Worm (Caenorhabditis elegans) whole organism, late embryonic: ENCODE measurements around the gene htz-1.
A peak's percentile ranks its signal among the peaks of the same experiment; 100 is the strongest.

Experiments used
- C38D4.7 ChIP-seq: fragments of 200-800 bp; sonication (Bioruptor generic); optimal IDR thresholded peaks from 2 replicates; lab custom pipeline; 2018; ENCODE audit warnings: mild to moderate bottlenecking, missing genetic modification characterization, moderate library complexity, missing compliant biosample characterization
- F13H6.1 ChIP-seq: sonication (generic microtip); optimal IDR thresholded peaks from 2 replicates; lab custom pipeline; 2016; ENCODE audit warnings: missing genetic modification characterization, missing compliant biosample characterization
- K02D7.2 ChIP-seq: sonication (generic microtip); optimal IDR thresholded peaks from 2 replicates; lab custom pipeline; 2017; ENCODE audit warnings: mild to moderate bottlenecking, missing genetic modification characterization, missing compliant biosample characterization
- K09A11.1 ChIP-seq: sonication (generic microtip); optimal IDR thresholded peaks from 2 replicates; lab custom pipeline; 2017; ENCODE audit warnings: antibody characterized with exemption, mild to moderate bottlenecking, missing genetic modification characterization, missing compliant biosample characterization; ENCODE audit not compliant: insufficient read depth
- T23F11.4 ChIP-seq: fragments of 200-800 bp; sonication (Bioruptor generic); optimal IDR thresholded peaks from 2 replicates; lab custom pipeline; 2018; ENCODE audit warnings: mild to moderate bottlenecking, missing genetic modification characterization, missing compliant biosample characterization
- Y22D7AL.16 ChIP-seq: sonication (generic microtip); optimal IDR thresholded peaks from 2 replicates; lab custom pipeline; 2016; ENCODE audit warnings: missing genetic modification characterization, missing compliant biosample characterization
- ahr-1 ChIP-seq: sonication (generic microtip); optimal IDR thresholded peaks from 2 replicates; lab custom pipeline; 2016; ENCODE audit warnings: missing genetic modification characterization, missing compliant biosample characterization
- ama-1 ChIP-seq: fragments of 150-350 bp; optimal IDR thresholded peaks from 2 replicates; lab custom pipeline; 2014
- ceh-14 ChIP-seq: sonication (generic microtip); optimal IDR thresholded peaks from 2 replicates; lab custom pipeline; 2016; ENCODE audit warnings: missing genotype, missing genetic modification characterization, missing compliant biosample characterization
- ceh-18 ChIP-seq: sonication (generic microtip); optimal IDR thresholded peaks from 2 replicates; lab custom pipeline; 2016; ENCODE audit warnings: missing genetic modification characterization, missing compliant biosample characterization
- ceh-19 ChIP-seq: fragments of 200-800 bp; sonication (Bioruptor generic); optimal IDR thresholded peaks from 2 replicates; lab custom pipeline; 2018; ENCODE audit warnings: mild to moderate bottlenecking, missing genetic modification characterization, missing compliant biosample characterization
- ceh-2 ChIP-seq: sonication (generic microtip); optimal IDR thresholded peaks from 2 replicates; lab custom pipeline; 2016; ENCODE audit warnings: missing genotype, missing genetic modification characterization, missing compliant biosample characterization
- ceh-22 ChIP-seq: sonication (generic microtip); optimal IDR thresholded peaks from 2 replicates; lab custom pipeline; 2017; ENCODE audit warnings: missing biosample characterization, missing genetic modification characterization
- ceh-24 ChIP-seq: sonication (generic microtip); optimal IDR thresholded peaks from 2 replicates; lab custom pipeline; 2016; ENCODE audit warnings: mild to moderate bottlenecking, missing genetic modification characterization, missing compliant biosample characterization
- ceh-30 ChIP-seq: fragments of 150-350 bp; optimal IDR thresholded peaks from 2 replicates; lab custom pipeline; 2014; ENCODE audit warnings: missing biosample characterization, missing genetic modification characterization
- ceh-31 ChIP-seq: sonication (generic microtip); optimal IDR thresholded peaks from 2 replicates; lab custom pipeline; 2016; ENCODE audit warnings: missing genetic modification characterization, missing compliant biosample characterization
- ceh-45 ChIP-seq: fragments of 200-800 bp; sonication (Bioruptor generic); IDR thresholded peaks from 2 replicates; pipeline ENCODE4 v1.3.6; 2022; ENCODE audit warnings: missing genetic modification reagents, missing genetic modification characterization, missing compliant biosample characterization
- ceh-6 ChIP-seq: fragments of 200-800 bp; sonication (Bioruptor generic); optimal IDR thresholded peaks from 2 replicates; lab custom pipeline; 2018; ENCODE audit warnings: mild to moderate bottlenecking, missing genetic modification characterization, missing compliant biosample characterization
- dve-1 ChIP-seq: sonication (generic microtip); optimal IDR thresholded peaks from 2 replicates; lab custom pipeline; 2017; ENCODE audit warnings: antibody characterized with exemption, mild to moderate bottlenecking, missing genetic modification characterization, missing compliant biosample characterization
- elt-2 ChIP-seq: sonication (generic microtip); optimal IDR thresholded peaks from 2 replicates; lab custom pipeline; 2016; ENCODE audit warnings: missing genetic modification reagents, missing genetic modification characterization, missing compliant biosample characterization
- elt-4 ChIP-seq: sonication (generic microtip); optimal IDR thresholded peaks from 2 replicates; lab custom pipeline; 2016; ENCODE audit warnings: missing genetic modification characterization, missing compliant biosample characterization
- ets-4 ChIP-seq: sonication (generic microtip); optimal IDR thresholded peaks from 2 replicates; lab custom pipeline; 2016; ENCODE audit warnings: missing genetic modification characterization, missing compliant biosample characterization
- eyg-1 ChIP-seq: sonication (generic microtip); optimal IDR thresholded peaks from 2 replicates; lab custom pipeline; 2016; ENCODE audit warnings: missing genotype, missing genetic modification characterization, missing compliant biosample characterization
- fax-1 ChIP-seq: sonication (generic microtip); optimal IDR thresholded peaks from 2 replicates; lab custom pipeline; 2016; ENCODE audit warnings: missing genotype, missing genetic modification characterization, missing compliant biosample characterization
- fkh-10 ChIP-seq: fragments of 150-350 bp; optimal IDR thresholded peaks from 2 replicates; lab custom pipeline; 2014; ENCODE audit warnings: missing biosample characterization, missing genetic modification reagents, missing genetic modification characterization
- fkh-6 ChIP-seq: sonication (generic microtip); optimal IDR thresholded peaks from 2 replicates; lab custom pipeline; 2016; ENCODE audit warnings: missing genetic modification characterization, missing compliant biosample characterization
- hlh-13 ChIP-seq: fragments of 200-800 bp; sonication (Bioruptor generic); optimal IDR thresholded peaks from 2 replicates; lab custom pipeline; 2018; ENCODE audit warnings: mild to moderate bottlenecking, missing genetic modification characterization, missing compliant biosample characterization
- hlh-15 ChIP-seq: sonication (generic microtip); optimal IDR thresholded peaks from 2 replicates; lab custom pipeline; 2016; ENCODE audit warnings: missing genetic modification characterization, missing compliant biosample characterization
- hlh-30 ChIP-seq: sonication (generic microtip); optimal IDR thresholded peaks from 2 replicates; lab custom pipeline; 2017; ENCODE audit warnings: antibody characterized with exemption, missing genetic modification characterization, missing compliant biosample characterization; ENCODE audit not compliant: insufficient read depth
- hlh-6 ChIP-seq: sonication (generic microtip); optimal IDR thresholded peaks from 2 replicates; lab custom pipeline; 2016; ENCODE audit warnings: missing genotype, missing genetic modification characterization, missing compliant biosample characterization
- hlh-8 ChIP-seq: sonication (generic microtip); optimal IDR thresholded peaks from 2 replicates; lab custom pipeline; 2016; ENCODE audit warnings: missing genotype, missing genetic modification characterization, missing compliant biosample characterization
- lim-6 ChIP-seq: sonication (generic microtip); optimal IDR thresholded peaks from 2 replicates; lab custom pipeline; 2016; ENCODE audit warnings: missing genetic modification characterization, missing compliant biosample characterization
- lin-11 ChIP-seq: fragments of 200-800 bp; sonication (Bioruptor generic); optimal IDR thresholded peaks from 2 replicates; lab custom pipeline; 2018; ENCODE audit warnings: mild to moderate bottlenecking, missing genetic modification characterization, missing compliant biosample characterization
- madf-2 ChIP-seq: sonication (generic microtip); optimal IDR thresholded peaks from 2 replicates; lab custom pipeline; 2017; ENCODE audit warnings: missing genetic modification characterization, missing compliant biosample characterization
- nfya-1 ChIP-seq: sonication (generic microtip); optimal IDR thresholded peaks from 2 replicates; lab custom pipeline; 2017; ENCODE audit warnings: missing genetic modification characterization, mild to moderate bottlenecking, missing compliant biosample characterization, antibody characterized with exemption, moderate library complexity
- nhr-11 ChIP-seq: fragments of 150-350 bp; optimal IDR thresholded peaks from 2 replicates; lab custom pipeline; 2014; ENCODE audit warnings: missing biosample characterization, missing genetic modification characterization
- odd-2 ChIP-seq: sonication (generic microtip); optimal IDR thresholded peaks from 2 replicates; lab custom pipeline; 2017; ENCODE audit warnings: antibody characterized with exemption, mild to moderate bottlenecking, missing genetic modification characterization, missing compliant biosample characterization
- pag-3 ChIP-seq: sonication (generic microtip); optimal IDR thresholded peaks from 2 replicates; lab custom pipeline; 2016; ENCODE audit warnings: missing compliant biosample characterization, missing genetic modification characterization, borderline replicate concordance
- pat-9 ChIP-seq: fragments of 200-800 bp; sonication (Bioruptor generic); optimal IDR thresholded peaks from 2 replicates; lab custom pipeline; 2018; ENCODE audit warnings: mild to moderate bottlenecking, missing genetic modification characterization, moderate library complexity, missing compliant biosample characterization
- pha-4 ChIP-seq: fragments of 150-350 bp; optimal IDR thresholded peaks from 2 replicates; lab custom pipeline; 2018; ENCODE audit warnings: missing biosample characterization, missing genetic modification reagents, missing genetic modification characterization
- pqm-1 ChIP-seq: sonication (generic microtip); optimal IDR thresholded peaks from 2 replicates; lab custom pipeline; 2016; ENCODE audit warnings: missing genetic modification characterization, missing compliant biosample characterization
- ref-2 ChIP-seq: sonication (generic microtip); optimal IDR thresholded peaks from 2 replicates; lab custom pipeline; 2016; ENCODE audit warnings: missing genetic modification characterization, missing compliant biosample characterization
- rnt-1 ChIP-seq: sonication (generic microtip); optimal IDR thresholded peaks from 2 replicates; lab custom pipeline; 2016; ENCODE audit warnings: missing genetic modification characterization, missing compliant biosample characterization
- sdc-2 ChIP-seq: sonication (generic microtip); optimal IDR thresholded peaks from 2 replicates; lab custom pipeline; 2016; ENCODE audit warnings: missing genotype, missing genetic modification characterization, missing compliant biosample characterization
- sox-2 ChIP-seq: fragments of 200-800 bp; sonication (Bioruptor generic); IDR thresholded peaks from 2 replicates; pipeline ENCODE4 v1.3.6; 2022; ENCODE audit warnings: missing genetic modification reagents, missing genetic modification characterization, missing compliant biosample characterization
- sox-4 ChIP-seq: sonication (generic microtip); optimal IDR thresholded peaks from 2 replicates; lab custom pipeline; 2017; ENCODE audit warnings: mild to moderate bottlenecking, missing genetic modification characterization, inconsistent platforms, missing compliant biosample characterization
- tbx-2 ChIP-seq: sonication (generic microtip); optimal IDR thresholded peaks from 2 replicates; lab custom pipeline; 2016; ENCODE audit warnings: missing genetic modification characterization, missing compliant biosample characterization
- tbx-7 ChIP-seq: sonication (generic microtip); optimal IDR thresholded peaks from 2 replicates; lab custom pipeline; 2016; ENCODE audit warnings: missing genotype, missing genetic modification characterization, missing compliant biosample characterization
- ttx-3 ChIP-seq: sonication (generic microtip); optimal IDR thresholded peaks from 2 replicates; lab custom pipeline; 2016; ENCODE audit warnings: missing genetic modification reagents, missing genetic modification characterization, missing compliant biosample characterization
- unc-42 ChIP-seq: sonication (generic microtip); optimal IDR thresholded peaks from 2 replicates; lab custom pipeline; 2016; ENCODE audit warnings: missing genotype, missing genetic modification characterization, missing compliant biosample characterization
- unc-86 ChIP-seq: sonication (generic microtip); optimal IDR thresholded peaks from 2 replicates; lab custom pipeline; 2016; ENCODE audit warnings: missing genetic modification characterization, missing compliant biosample characterization
- zip-5 ChIP-seq: sonication (generic microtip); optimal IDR thresholded peaks from 2 replicates; lab custom pipeline; 2016; ENCODE audit warnings: missing genetic modification characterization, missing compliant biosample characterization

Gene htz-1

DNA sequence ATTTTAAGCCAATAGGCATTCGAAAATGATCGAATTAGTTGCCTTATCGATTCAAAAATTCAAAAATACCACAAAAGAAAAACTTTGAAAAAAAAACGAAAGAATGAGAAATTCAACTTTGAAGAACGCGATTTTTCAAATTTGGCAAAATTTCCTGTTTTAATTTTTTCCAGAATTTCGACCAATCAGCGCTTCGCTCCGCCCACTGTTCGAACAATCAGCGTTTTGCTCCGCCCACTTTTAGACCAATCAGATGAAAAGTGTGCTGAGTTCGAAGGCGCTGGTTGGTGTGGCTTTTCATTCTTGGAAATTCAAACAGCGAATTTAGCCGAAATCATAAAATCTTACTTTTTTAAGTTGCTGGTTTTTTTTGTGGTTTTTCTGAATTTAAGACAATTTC, 48.4 kb upstream of the htz-1 start:
- TF ChIP-seq fax-1, result no peak
- TF ChIP-seq ceh-24 (tag; lab: Kevin White, UChicago), result no peak
- TF ChIP-seq F13H6.1 (tag; lab: Kevin White, UChicago), result no peak
- TF ChIP-seq nfya-1 (tag; lab: Kevin White, UChicago), result peak; percentile 85

DNA sequence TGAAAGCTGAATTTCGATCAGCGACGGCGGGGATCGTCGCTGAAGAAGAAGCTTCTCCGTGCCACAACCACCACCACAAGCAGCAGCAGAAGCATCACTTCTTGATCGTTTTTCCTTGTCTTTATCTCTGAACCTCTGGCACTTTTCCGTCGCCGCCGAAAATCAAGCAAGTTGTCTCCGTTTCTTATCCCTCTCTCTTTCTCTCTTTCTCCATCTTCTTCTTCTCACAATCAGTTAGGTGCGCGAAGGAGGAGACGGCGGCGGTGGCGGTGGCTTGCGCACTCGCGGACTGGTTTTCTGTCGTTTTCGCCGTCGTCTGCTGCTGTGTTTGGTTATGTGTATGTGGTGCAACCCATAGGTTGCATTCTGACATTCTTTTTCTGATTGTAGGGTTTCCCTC, 47.6 kb upstream of the htz-1 start:
- TF ChIP-seq F13H6.1 (tag; lab: Kevin White, UChicago) (peak; percentile 15), lim-6 (no peak), hlh-8 (tag; lab: Kevin White, UChicago) (no peak), ama-1 (lab: Kevin White, UChicago) (no peak), madf-2 (no peak), sox-4 (tag; lab: Kevin White, UChicago) (no peak), hlh-15 (tag; lab: Kevin White, UChicago) (no peak), fkh-6 (tag; lab: Kevin White, UChicago) (no peak), C38D4.7 (GFP tag; lab: Kevin White, UChicago) (no peak), pat-9 (tag; lab: Kevin White, UChicago) (no peak), unc-42 (no peak), ttx-3 (tag; lab: Kevin White, UChicago) (no peak), Y22D7AL.16 (tag; lab: Kevin White, UChicago) (no peak), tbx-2 (tag; lab: Kevin White, UChicago) (no peak), elt-4 (tag; lab: Kevin White, UChicago) (no peak), K02D7.2 (tag; lab: Kevin White, UChicago) (no peak), odd-2 (tag; lab: Kevin White, UChicago) (no peak), sox-2 (GFP tag; lab: Robert Waterston, UW) (no peak), pag-3 (tag; lab: Kevin White, UChicago) (no peak), fax-1 (no peak), tbx-7 (tag; lab: Kevin White, UChicago) (no peak), ceh-18 (peak; percentile 2), ceh-22 (tag; lab: Kevin White, UChicago) (no peak), pha-4 (tag; lab: Kevin White, UChicago) (no peak), hlh-13 (GFP tag; lab: Kevin White, UChicago) (no peak), T23F11.4 (GFP tag; lab: Kevin White, UChicago) (no peak), ceh-24 (tag; lab: Kevin White, UChicago) (no peak), ahr-1 (tag; lab: Kevin White, UChicago) (no peak), dve-1 (tag; lab: Kevin White, UChicago) (no peak), nfya-1 (tag; lab: Kevin White, UChicago) (peak; percentile 13), K09A11.1 (tag; lab: Kevin White, UChicago) (no peak), ceh-14 (no peak), eyg-1 (tag; lab: Kevin White, UChicago) (no peak), elt-2 (peak; percentile 28), hlh-6 (tag; lab: Kevin White, UChicago) (no peak), ceh-2 (no peak), nhr-11 (no peak), ceh-30 (tag; lab: Kevin White, UChicago) (no peak), ceh-6 (no peak), hlh-30 (tag; lab: Kevin White, UChicago) (no peak), sdc-2 (tag; lab: Kevin White, UChicago) (peak; percentile 5), ceh-19 (GFP tag; lab: Kevin White, UChicago) (no peak), unc-86 (tag; lab: Kevin White, UChicago) (no peak), zip-5 (tag; lab: Kevin White, UChicago) (no peak), rnt-1 (tag; lab: Kevin White, UChicago) (peak; percentile 54), ceh-45 (GFP tag; lab: Robert Waterston, UW) (no peak), ceh-31 (peak; percentile 26), fkh-10 (no peak), ref-2 (tag; lab: Kevin White, UChicago) (no peak), ets-4 (tag; lab: Kevin White, UChicago) (no peak), lin-11 (tag; lab: Kevin White, UChicago) (no peak), pqm-1 (tag; lab: Kevin White, UChicago) (no peak)
